Fruit fly (Drosophila melanogaster) whole organism, embryonic: ENCODE data around the gene Patr-1.

Source experiments
- CG10267 ChIP-seq: fragments of 200-800 bp; sonication (Bioruptor generic); optimal IDR thresholded peaks from 2 replicates; lab custom pipeline; 2018; ENCODE audit warnings: missing biosample characterization, mild to moderate bottlenecking, missing genetic modification characterization, moderate library complexity
- CG10321 ChIP-seq: fragments of 200-800 bp; sonication (Bioruptor generic); IDR thresholded peaks from 2 replicates; pipeline ENCODE4 v1.3.6; 2022; ENCODE audit warnings: missing biosample characterization, missing genetic modification characterization
- CG10431 ChIP-seq: fragments of 200-800 bp; sonication (Bioruptor generic); optimal IDR thresholded peaks from 3 replicates; lab custom pipeline; 2018; ENCODE audit warnings: missing biosample characterization, mild to moderate bottlenecking, missing genetic modification characterization
- CG11504 ChIP-seq: fragments of 200-800 bp; sonication (Bioruptor generic); optimal IDR thresholded peaks from 3 replicates; lab custom pipeline; 2019; ENCODE audit warnings: missing biosample characterization, mild to moderate bottlenecking, missing genetic modification characterization, moderate library complexity
- CG12219 ChIP-seq: fragments of 200-800 bp; sonication (Bioruptor generic); optimal IDR thresholded peaks from 3 replicates; lab custom pipeline; 2018; ENCODE audit warnings: missing biosample characterization, mild to moderate bottlenecking, missing genetic modification characterization
- CG13296 ChIP-seq: fragments of 200-800 bp; sonication (Bioruptor generic); optimal IDR thresholded peaks from 3 replicates; lab custom pipeline; 2018; ENCODE audit warnings: missing biosample characterization, mild to moderate bottlenecking, missing genetic modification characterization
- CG14441 ChIP-seq: fragments of 200-800 bp; sonication (Bioruptor generic); IDR thresholded peaks from 2 replicates; pipeline ENCODE4 v1.3.6; 2022; ENCODE audit warnings: missing biosample characterization, missing genetic modification characterization
- CG14860 ChIP-seq: fragments of 200-800 bp; sonication (Bioruptor generic); IDR thresholded peaks from 3 replicates; pipeline ENCODE4 v1.3.6; 2022; ENCODE audit warnings: missing biosample characterization, missing genetic modification characterization; ENCODE audit not compliant: partially characterized antibody
- CG15601 ChIP-seq: fragments of 200-800 bp; sonication (Bioruptor generic); optimal IDR thresholded peaks from 3 replicates; lab custom pipeline; 2019; ENCODE audit warnings: missing biosample characterization, mild to moderate bottlenecking, missing genetic modification characterization, moderate library complexity
- CG17328 ChIP-seq: fragments of 200-800 bp; sonication (Bioruptor generic); IDR thresholded peaks from 2 replicates; pipeline ENCODE4 v1.3.6; 2022; ENCODE audit warnings: missing biosample characterization, missing genetic modification characterization
- CG1832 ChIP-seq: fragments of 200-800 bp; sonication (Bioruptor generic); optimal IDR thresholded peaks from 2 replicates; lab custom pipeline; 2017; ENCODE audit warnings: missing biosample characterization, mild to moderate bottlenecking, missing genetic modification characterization, inconsistent platforms
- CG30403 ChIP-seq: fragments of 200-800 bp; sonication (Bioruptor generic); optimal IDR thresholded peaks from 3 replicates; lab custom pipeline; 2016; ENCODE audit warnings: missing biosample characterization, missing genetic modification characterization
- CG32532 ChIP-seq: fragments of 200-800 bp; sonication (Bioruptor generic); IDR thresholded peaks from 2 replicates; pipeline ENCODE4 v1.3.6; 2022; ENCODE audit warnings: missing biosample characterization, missing genetic modification characterization
- CG32772 ChIP-seq: fragments of 200-800 bp; sonication (Bioruptor generic); IDR thresholded peaks from 2 replicates; pipeline ENCODE4 v1.3.6; 2022; ENCODE audit warnings: missing biosample characterization, missing genetic modification characterization
- CG4404 ChIP-seq: fragments of 200-800 bp; sonication (Bioruptor generic); IDR thresholded peaks from 2 replicates; pipeline ENCODE4 v1.3.6; 2022; ENCODE audit warnings: missing biosample characterization, missing genetic modification characterization
- CG4617 ChIP-seq: fragments of 200-800 bp; sonication (Bioruptor generic); optimal IDR thresholded peaks from 3 replicates; lab custom pipeline; 2016; ENCODE audit warnings: missing biosample characterization, missing genetic modification characterization, borderline replicate concordance
- CG9215 ChIP-seq: fragments of 200-800 bp; sonication (Bioruptor generic); IDR thresholded peaks from 2 replicates; pipeline ENCODE4 v1.3.6; 2022; ENCODE audit warnings: missing biosample characterization, missing genetic modification characterization
- CG9817 ChIP-seq: fragments of 200-800 bp; sonication (Bioruptor generic); optimal IDR thresholded peaks from 2 replicates; lab custom pipeline; 2018; ENCODE audit warnings: missing biosample characterization, mild to moderate bottlenecking, missing genetic modification characterization, moderate library complexity
- Dad ChIP-seq: fragments of 200-800 bp; sonication (Bioruptor generic); optimal IDR thresholded peaks from 3 replicates; lab custom pipeline; 2016; ENCODE audit warnings: missing biosample characterization, missing genetic modification characterization
- Dek ChIP-seq: fragments of 200-800 bp; sonication (Bioruptor generic); optimal IDR thresholded peaks from 3 replicates; lab custom pipeline; 2019; ENCODE audit warnings: missing biosample characterization, mild to moderate bottlenecking, missing genetic modification characterization, moderate library complexity
- ERR ChIP-seq: fragments of 200-800 bp; sonication (Bioruptor generic); optimal IDR thresholded peaks from 2 replicates; lab custom pipeline; 2016; ENCODE audit warnings: missing biosample characterization, missing genetic modification characterization
- Eip74EF ChIP-seq, 2 experiments: fragments of 200-800 bp in 1 of 2; fragments of >200 bp in 1 of 2; sonication (Bioruptor generic) in 1 of 2; optimal IDR thresholded peaks; 2 replicates each; lab custom pipeline; 2017 to 2019; ENCODE audit warnings: missing biosample characterization in 2 of 2, missing genetic modification characterization in 2 of 2, mild to moderate bottlenecking in 1 of 2, moderate library complexity in 1 of 2
- GATAe ChIP-seq: fragments of 200-800 bp; sonication (Bioruptor generic); conservative IDR thresholded peaks from 2 replicates; pipeline ENCODE4 v1.3.6; 2022; ENCODE audit warnings: missing biosample characterization, missing genetic modification characterization
- HmgZ ChIP-seq: fragments of 200-800 bp; sonication (Bioruptor generic); optimal IDR thresholded peaks from 2 replicates; lab custom pipeline; 2018; ENCODE audit warnings: missing biosample characterization, mild to moderate bottlenecking, missing genetic modification characterization
- Kr ChIP-seq: fragments of 200-800 bp; sonication (Bioruptor generic); optimal IDR thresholded peaks from 2 replicates; lab custom pipeline; 2017; ENCODE audit warnings: missing biosample characterization, mild to moderate bottlenecking, missing genetic modification characterization
- Myb ChIP-seq: fragments of 200-800 bp; sonication (Bioruptor generic); optimal IDR thresholded peaks from 2 replicates; lab custom pipeline; 2016; ENCODE audit warnings: missing biosample characterization, missing genetic modification characterization
- Oaz ChIP-seq: fragments of 200-800 bp; sonication (Bioruptor generic); IDR thresholded peaks from 2 replicates; pipeline ENCODE4 v1.3.6; 2022; ENCODE audit warnings: missing biosample characterization, missing genetic modification characterization
- Vsx1 ChIP-seq: fragments of 200-800 bp; sonication (Bioruptor generic); optimal IDR thresholded peaks from 2 replicates; lab custom pipeline; 2017; ENCODE audit warnings: missing biosample characterization, mild to moderate bottlenecking, missing genetic modification characterization, missing genetic modification reagents
- abd-A ChIP-seq: fragments of 200-800 bp; sonication (Bioruptor generic); optimal IDR thresholded peaks from 3 replicates; lab custom pipeline; 2019; ENCODE audit warnings: missing biosample characterization, mild to moderate bottlenecking, missing genetic modification characterization, moderate library complexity
- ara ChIP-seq: fragments of 200-800 bp; sonication (Bioruptor generic); IDR thresholded peaks from 2 replicates; pipeline ENCODE4 v1.3.6; 2022; ENCODE audit warnings: missing biosample characterization, missing genetic modification characterization
- ase ChIP-seq: fragments of 200-800 bp; sonication (Bioruptor generic); IDR thresholded peaks from 3 replicates; pipeline ENCODE4 v1.3.6; 2022; ENCODE audit warnings: missing biosample characterization, missing genetic modification characterization
- bbx ChIP-seq: fragments of 200-800 bp; sonication (Bioruptor generic); IDR thresholded peaks from 2 replicates; pipeline ENCODE4 v1.3.6; 2022; ENCODE audit warnings: missing biosample characterization, missing genetic modification characterization; ENCODE audit not compliant: partially characterized antibody
- bsh ChIP-seq, 2 experiments: fragments of 200-800 bp; sonication (Bioruptor generic); optimal IDR thresholded peaks; 2 replicates each; lab custom pipeline; 2017 to 2018; ENCODE audit warnings: mild to moderate bottlenecking in 2 of 2, missing biosample characterization in 2 of 2, missing genetic modification characterization in 2 of 2, moderate library complexity in 1 of 2
- caup ChIP-seq: fragments of 200-800 bp; sonication (Bioruptor generic); optimal IDR thresholded peaks from 3 replicates; lab custom pipeline; 2017; ENCODE audit warnings: missing biosample characterization, mild to moderate bottlenecking, missing genetic modification characterization, moderate library complexity; ENCODE audit not compliant: severe bottlenecking
- ci ChIP-seq: fragments of 200-800 bp; sonication (Bioruptor generic); IDR thresholded peaks from 3 replicates; pipeline ENCODE4 v1.3.6; 2022; ENCODE audit warnings: missing biosample characterization, missing genetic modification characterization
- corto ChIP-seq: fragments of 200-800 bp; sonication (Bioruptor generic); optimal IDR thresholded peaks from 2 replicates; lab custom pipeline; 2016; ENCODE audit warnings: missing biosample characterization, mild to moderate bottlenecking, missing genetic modification characterization, moderate library complexity
- danr ChIP-seq: fragments of 200-800 bp; sonication (Bioruptor generic); IDR thresholded peaks from 2 replicates; pipeline ENCODE4 v1.3.6; 2022; ENCODE audit warnings: missing biosample characterization, missing genetic modification characterization
- fru ChIP-seq: fragments of >200 bp; optimal IDR thresholded peaks from 2 replicates; lab custom pipeline; 2017
- ftz-f1 ChIP-seq: fragments of 200-800 bp; sonication (Bioruptor generic); optimal IDR thresholded peaks from 2 replicates; lab custom pipeline; 2016; ENCODE audit warnings: missing biosample characterization, missing genetic modification characterization
- gce ChIP-seq: fragments of 200-800 bp; sonication (Bioruptor generic); IDR thresholded peaks from 3 replicates; pipeline ENCODE4 v1.3.6; 2022; ENCODE audit warnings: missing biosample characterization, missing genetic modification characterization
- ken ChIP-seq: fragments of 200-800 bp; sonication (Bioruptor generic); IDR thresholded peaks from 3 replicates; pipeline ENCODE4 v1.3.6; 2022; ENCODE audit warnings: missing biosample characterization, missing genetic modification characterization
- maf-S ChIP-seq: fragments of 200-800 bp; sonication (Bioruptor generic); optimal IDR thresholded peaks from 2 replicates; lab custom pipeline; 2016; ENCODE audit warnings: missing biosample characterization, missing genetic modification characterization
- org-1 ChIP-seq: fragments of 200-800 bp; sonication (Bioruptor generic); optimal IDR thresholded peaks from 2 replicates; lab custom pipeline; 2017; ENCODE audit warnings: missing biosample characterization, missing genetic modification characterization
- otp ChIP-seq: fragments of 200-800 bp; sonication (Bioruptor generic); IDR thresholded peaks from 3 replicates; pipeline ENCODE4, ENCODE4 v1.3.6; 2022; ENCODE audit warnings: missing biosample characterization, missing genetic modification characterization
- pfk ChIP-seq: fragments of 200-800 bp; sonication (Bioruptor generic); optimal IDR thresholded peaks from 2 replicates; lab custom pipeline; 2018; ENCODE audit warnings: missing biosample characterization, mild to moderate bottlenecking, missing genetic modification characterization, moderate library complexity
- salm ChIP-seq: fragments of 200-800 bp; sonication (Bioruptor generic); optimal IDR thresholded peaks from 2 replicates; lab custom pipeline; 2018; ENCODE audit warnings: missing biosample characterization, mild to moderate bottlenecking, missing genetic modification characterization
- stc ChIP-seq: fragments of 200-800 bp; sonication (Bioruptor generic); IDR thresholded peaks from 2 replicates; pipeline ENCODE4 v1.3.6; 2022; ENCODE audit warnings: missing biosample characterization, missing genetic modification characterization
- tgo ChIP-seq: fragments of 200-800 bp; sonication (Bioruptor generic); IDR thresholded peaks from 3 replicates; pipeline ENCODE4 v1.3.6; 2022; ENCODE audit warnings: missing biosample characterization, missing genetic modification characterization
- yki ChIP-seq: fragments of >200 bp; optimal IDR thresholded peaks from 3 replicates; lab custom pipeline; 2018
- zf30C ChIP-seq: fragments of 200-800 bp; sonication (Bioruptor generic); optimal IDR thresholded peaks from 3 replicates; lab custom pipeline; 2018; ENCODE audit warnings: missing biosample characterization, mild to moderate bottlenecking, missing genetic modification characterization

Patr-1 gene

dm6 chr3R:17056183-17056904 lies 13.0 kb downstream of the Patr-1 start (continued):
- no peak for TF ChIP-seq CG9215
- TF ChIP-seq caup (GFP tag; lab: Kevin White, UChicago) = peak; percentile 56
- no peak; the same call in 2 of the 3 replicates for TF ChIP-seq ase (GFP tag; lab: Robert Waterston, UW)
- no peak for TF ChIP-seq Myb (GFP tag; lab: Kevin White, UChicago)
- no peak for TF ChIP-seq CG4617 (GFP tag; lab: Kevin White, UChicago)
- TF ChIP-seq CG15601 (tag; lab: Kevin White, UChicago) = no peak
- TF ChIP-seq Vsx1 (GFP tag; lab: Kevin White, UChicago) = no peak
- peak; percentile 38 for TF ChIP-seq CG13296 (GFP tag; lab: Kevin White, UChicago)
- TF ChIP-seq CG11504 (tag; lab: Kevin White, UChicago) = peak; percentile 80
- TF ChIP-seq corto (GFP tag; lab: Kevin White, UChicago) = no peak
- no peak; the same call in 1 of the 2 replicates for TF ChIP-seq CG32772 (GFP tag; lab: Robert Waterston, UW)
- TF ChIP-seq CG10321 = peak; percentile 58; the same call in 1 of the 2 replicates
- peak; percentile 100 for TF ChIP-seq abd-A
- 0 out of 3 replicates have a peak, but pooled peaks have one; percentile 4 for TF ChIP-seq ken (GFP tag; lab: Robert Waterston, UW)
- no peak for TF ChIP-seq CG10267 (tag; lab: Kevin White, UChicago)
- TF ChIP-seq Kr (GFP tag; lab: Kevin White, UChicago) = peak; percentile 34
- TF ChIP-seq tgo (GFP tag; lab: Robert Waterston, UW) = no peak
- peak; percentile 12; the same call in 1 of the 2 replicates for TF ChIP-seq CG32532 (GFP tag; lab: Robert Waterston, UW)
- no peak for TF ChIP-seq CG30403 (GFP tag; lab: Kevin White, UChicago)
- TF ChIP-seq GATAe (GFP tag; lab: Robert Waterston, UW) = no peak
- TF ChIP-seq CG4404 (GFP tag; lab: Robert Waterston, UW) = no peak
- TF ChIP-seq gce (GFP tag; lab: Robert Waterston, UW) = no peak
- no peak for TF ChIP-seq maf-S (GFP tag; lab: Kevin White, UChicago)
- peak; percentile 57 for TF ChIP-seq HmgZ (tag; lab: Kevin White, UChicago)
- no peak for TF ChIP-seq danr (GFP tag; lab: Robert Waterston, UW)
- no peak for TF ChIP-seq CG14441 (GFP tag; lab: Robert Waterston, UW)
- peak in 1 of 2 experiments; percentile 46 for TF ChIP-seq Eip74EF (GFP tag; optimal IDR thresholded peaks at IDR 0.05; lab: Kevin White, UChicago)
- TF ChIP-seq salm (tag; lab: Kevin White, UChicago) = peak; percentile 13
- no peak for TF ChIP-seq stc
- peak; percentile 92 for TF ChIP-seq CG1832 (GFP tag; lab: Kevin White, UChicago)
- no peak for TF ChIP-seq Oaz (GFP tag; lab: Robert Waterston, UW)
- no peak for TF ChIP-seq CG17328 (GFP tag; lab: Robert Waterston, UW)
- peak; percentile 74 for TF ChIP-seq otp (GFP tag; lab: Robert Waterston, UW)
- peak; percentile 69 for TF ChIP-seq ci (GFP tag; lab: Robert Waterston, UW)
- 0 out of 2 replicates have a peak, but pooled peaks have one; percentile 27 for TF ChIP-seq bbx
- no peak for TF ChIP-seq ara
- TF ChIP-seq pfk (GFP tag; lab: Kevin White, UChicago) = peak; percentile 96
- no peak for TF ChIP-seq CG12219 (GFP tag; lab: Kevin White, UChicago)
- TF ChIP-seq Dek (tag; lab: Kevin White, UChicago) = no peak
- peak; percentile 33 for TF ChIP-seq zf30C (GFP tag; lab: Kevin White, UChicago)
- no peak for TF ChIP-seq CG9817
- TF ChIP-seq fru = no peak
- no peak for TF ChIP-seq Dad (GFP tag; lab: Kevin White, UChicago)
- TF ChIP-seq CG10431 = no peak
- peak; percentile 25 for TF ChIP-seq org-1 (GFP tag; lab: Kevin White, UChicago)
- peak; percentile 45 for TF ChIP-seq ERR (GFP tag; lab: Kevin White, UChicago)
- peak in 1 of 2 experiments; percentile 58 for TF ChIP-seq bsh (GFP tag; optimal IDR thresholded peaks at IDR 0.05; lab: Kevin White, UChicago)
- TF ChIP-seq CG14860 = 0 out of 3 replicates have a peak, but pooled peaks have one; percentile 33
- peak; percentile 86 for TF ChIP-seq ftz-f1 (GFP tag; lab: Kevin White, UChicago)
- no peak for TF ChIP-seq yki
